Worm (Caenorhabditis elegans) whole organism, early embryonic: ENCODE results near the gene mes-1.

ENCODE experiments used
- B0310.2 ChIP-seq: sonication (generic microtip); optimal IDR thresholded peaks from 2 replicates; lab custom pipeline; 2016; ENCODE audit warnings: mild to moderate bottlenecking, missing genetic modification characterization, missing compliant biosample characterization
- ceh-13 ChIP-seq: fragments of 200-800 bp; sonication (Bioruptor generic); optimal IDR thresholded peaks from 2 replicates; lab custom pipeline; 2018; ENCODE audit warnings: mild to moderate bottlenecking, missing genetic modification characterization, missing compliant biosample characterization
- flt-1 ChIP-seq: fragments of 200-800 bp; sonication (Bioruptor generic); IDR thresholded peaks from 2 replicates; pipeline ENCODE4 v1.3.6; 2022; ENCODE audit warnings: missing genetic modification characterization, missing compliant biosample characterization
- pes-1 ChIP-seq: fragments of 200-800 bp; sonication (Bioruptor generic); IDR thresholded peaks from 2 replicates; pipeline ENCODE4 v1.3.6; 2022; ENCODE audit warnings: missing genetic modification reagents, missing genetic modification characterization, missing compliant biosample characterization
- tbx-37 ChIP-seq: fragments of 200-800 bp; sonication (Bioruptor generic); conservative IDR thresholded peaks from 2 replicates; pipeline ENCODE4 v1.3.6; 2022; ENCODE audit warnings: missing genetic modification reagents, missing genetic modification characterization, missing compliant biosample characterization

ce11 chrX:11863307-11863706 is 6.0 kb downstream of the mes-1 start, which contains the start of gene F54F7.10:
- TF ChIP-seq pes-1 (GFP tag; lab: Robert Waterston, UW) = no peak
- no peak for TF ChIP-seq tbx-37 (GFP tag; lab: Robert Waterston, UW)
- TF ChIP-seq ceh-13 (GFP tag; lab: Kevin White, UChicago) = no peak
- no peak for TF ChIP-seq flt-1
- no peak for TF ChIP-seq B0310.2 (tag; lab: Kevin White, UChicago)
